Worm (Caenorhabditis elegans) whole organism, L4 larva: ENCODE data around the gene F13E9.15.

Experiments used
- D1046.2 ChIP-seq: fragments of 200-800 bp; sonication (Bioruptor generic); IDR thresholded peaks from 2 replicates; pipeline ENCODE4 v1.3.6; 2022; ENCODE audit warnings: missing genetic modification characterization, missing compliant biosample characterization
- F10B5.3 ChIP-seq: sonication (generic microtip); optimal IDR thresholded peaks from 2 replicates; lab custom pipeline; 2016; ENCODE audit warnings: mild to moderate bottlenecking, missing genetic modification characterization, missing compliant biosample characterization
- F26F4.8 ChIP-seq: fragments of 200-800 bp; sonication (Bioruptor generic); conservative IDR thresholded peaks from 2 replicates; pipeline ENCODE4 v1.3.6; 2022; ENCODE audit warnings: missing genetic modification characterization, missing compliant biosample characterization
- F37D6.2 ChIP-seq: sonication (generic microtip); optimal IDR thresholded peaks from 2 replicates; lab custom pipeline; 2016; ENCODE audit warnings: mild to moderate bottlenecking, missing genetic modification characterization, missing compliant biosample characterization
- F49E8.2 ChIP-seq: sonication (generic microtip); optimal IDR thresholded peaks from 2 replicates; lab custom pipeline; 2016; ENCODE audit warnings: missing compliant biosample characterization, mild to moderate bottlenecking, missing genetic modification characterization, borderline replicate concordance
- R02D3.7 ChIP-seq: fragments of 150-350 bp; sonication (generic microtip); optimal IDR thresholded peaks from 3 replicates; lab custom pipeline; 2014; ENCODE audit warnings: missing biosample characterization, missing genetic modification characterization
- T20F7.1 ChIP-seq: fragments of 200-800 bp; sonication (Bioruptor generic); optimal IDR thresholded peaks from 2 replicates; lab custom pipeline; 2018; ENCODE audit warnings: mild to moderate bottlenecking, missing genetic modification characterization, missing compliant biosample characterization
- T26A8.4 ChIP-seq: fragments of 200-800 bp; sonication (Bioruptor generic); IDR thresholded peaks from 2 replicates; pipeline ENCODE4 v1.3.6; 2022; ENCODE audit warnings: missing genetic modification characterization, missing compliant biosample characterization
- Y48G9A.11 ChIP-seq: fragments of 200-800 bp; sonication (Bioruptor generic); IDR thresholded peaks from 2 replicates; pipeline ENCODE4 v1.3.6; 2022; ENCODE audit warnings: missing genetic modification reagents, missing genetic modification characterization, missing compliant biosample characterization
- Y5F2A.4 ChIP-seq: fragments of 200-800 bp; sonication (Bioruptor generic); optimal IDR thresholded peaks from 2 replicates; lab custom pipeline; 2018; ENCODE audit warnings: mild to moderate bottlenecking, missing genetic modification characterization, missing compliant biosample characterization
- Y75B8A.6 ChIP-seq: fragments of 200-800 bp; sonication (Bioruptor generic); IDR thresholded peaks from 2 replicates; pipeline ENCODE4 v1.3.6; 2022; ENCODE audit warnings: missing genetic modification reagents, missing genetic modification characterization, missing compliant biosample characterization
- aly-2 ChIP-seq: sonication (generic microtip); optimal IDR thresholded peaks from 2 replicates; lab custom pipeline; 2018; ENCODE audit warnings: missing biosample characterization, missing genetic modification characterization
- ama-1 ChIP-seq: fragments of 150-350 bp; optimal IDR thresholded peaks from 2 replicates; lab custom pipeline; 2014; ENCODE audit warnings: inconsistent platforms, mixed read lengths
- ceh-28 ChIP-seq: fragments of 150-350 bp; optimal IDR thresholded peaks from 2 replicates; lab custom pipeline; 2014; ENCODE audit warnings: missing biosample characterization, missing genetic modification reagents, missing genetic modification characterization
- ceh-32 ChIP-seq: sonication (generic microtip); optimal IDR thresholded peaks from 2 replicates; lab custom pipeline; 2016; ENCODE audit warnings: mild to moderate bottlenecking, missing genetic modification characterization, missing compliant biosample characterization; ENCODE audit not compliant: poor library complexity
- ceh-82 ChIP-seq: sonication (generic microtip); optimal IDR thresholded peaks from 2 replicates; lab custom pipeline; 2017; ENCODE audit warnings: missing biosample characterization, missing genetic modification characterization
- daf-8 ChIP-seq: fragments of 200-800 bp; sonication (Bioruptor generic); IDR thresholded peaks from 2 replicates; pipeline ENCODE4 v1.3.6; 2022; ENCODE audit warnings: missing genetic modification characterization, missing compliant biosample characterization
- dmd-9 ChIP-seq: fragments of 200-800 bp; sonication (Bioruptor generic); IDR thresholded peaks from 2 replicates; pipeline ENCODE4 v1.3.6; 2022; ENCODE audit warnings: missing genetic modification reagents, missing genetic modification characterization, missing compliant biosample characterization
- duxl-1 ChIP-seq: sonication (generic microtip); optimal IDR thresholded peaks from 2 replicates; lab custom pipeline; 2016; ENCODE audit warnings: mild to moderate bottlenecking, missing genetic modification characterization, moderate library complexity, missing compliant biosample characterization; ENCODE audit not compliant: poor library complexity
- egl-43 ChIP-seq: fragments of 200-800 bp; sonication (Bioruptor generic); IDR thresholded peaks from 2 replicates; pipeline ENCODE4 v1.3.6; 2022; ENCODE audit warnings: missing genetic modification reagents, missing genetic modification characterization, missing compliant biosample characterization
- gei-8 ChIP-seq: fragments of 200-800 bp; sonication (Bioruptor generic); optimal IDR thresholded peaks from 2 replicates; lab custom pipeline; 2018; ENCODE audit warnings: mild to moderate bottlenecking, missing genetic modification characterization, missing compliant biosample characterization
- hif-1 ChIP-seq, 2 experiments: sonication (generic microtip); optimal IDR thresholded peaks; 2 replicates each; lab custom pipeline; 2016 to 2017; ENCODE audit warnings: missing compliant biosample characterization in 2 of 2, missing genetic modification characterization in 2 of 2, missing genetic modification reagents in 2 of 2, missing genotype in 2 of 2, mild to moderate bottlenecking in 1 of 2
- hlh-11 ChIP-seq: fragments of 200-800 bp; sonication (Bioruptor generic); optimal IDR thresholded peaks from 2 replicates; lab custom pipeline; 2018; ENCODE audit warnings: mild to moderate bottlenecking, missing genetic modification characterization, missing compliant biosample characterization
- hlh-30 ChIP-seq: sonication (generic microtip); optimal IDR thresholded peaks from 2 replicates; lab custom pipeline; 2017; ENCODE audit warnings: antibody characterized with exemption, mild to moderate bottlenecking, missing genetic modification characterization, missing compliant biosample characterization; ENCODE audit not compliant: insufficient read depth
- lin-1 ChIP-seq: fragments of 200-800 bp; sonication (Bioruptor generic); IDR thresholded peaks from 2 replicates; pipeline ENCODE4 v1.3.6; 2022; ENCODE audit warnings: missing genetic modification reagents, missing genetic modification characterization, missing compliant biosample characterization
- lin-29 ChIP-seq: fragments of 200-800 bp; sonication (Bioruptor generic); IDR thresholded peaks from 2 replicates; pipeline ENCODE4 v1.3.6; 2022; ENCODE audit warnings: missing genetic modification reagents, missing genetic modification characterization, missing compliant biosample characterization
- lin-38 ChIP-seq: fragments of 200-800 bp; sonication (Bioruptor generic); IDR thresholded peaks from 2 replicates; pipeline ENCODE4 v1.3.6; 2022; ENCODE audit warnings: missing genetic modification reagents, missing genetic modification characterization, missing compliant biosample characterization
- lir-3 ChIP-seq: sonication (generic microtip); optimal IDR thresholded peaks from 2 replicates; lab custom pipeline; 2016; ENCODE audit warnings: mild to moderate bottlenecking, missing genetic modification characterization, missing compliant biosample characterization
- madf-5 ChIP-seq, 2 experiments: fragments of 200-800 bp; sonication (Bioruptor generic); IDR thresholded peaks; 2 replicates each; pipeline ENCODE4 v1.3.6; 2022; ENCODE audit warnings: missing compliant biosample characterization in 2 of 2, missing genetic modification characterization in 2 of 2
- madf-9 ChIP-seq: fragments of 200-800 bp; sonication (Bioruptor generic); conservative IDR thresholded peaks from 2 replicates; pipeline ENCODE4 v1.3.6; 2022; ENCODE audit warnings: missing genetic modification reagents, missing genetic modification characterization, missing compliant biosample characterization
- mdl-1 ChIP-seq, 2 experiments: fragments of 150-350 bp in 1 of 2; sonication (generic microtip) in 1 of 2; optimal IDR thresholded peaks; 2 replicates each; lab custom pipeline; 2014 to 2017; ENCODE audit warnings: missing biosample characterization in 2 of 2, missing genetic modification characterization in 2 of 2
- mdt-29 ChIP-seq: fragments of 200-800 bp; sonication (Bioruptor generic); IDR thresholded peaks from 2 replicates; pipeline ENCODE4 v1.3.6; 2022; ENCODE audit warnings: missing genetic modification reagents, missing genetic modification characterization, missing compliant biosample characterization
- mes-2 ChIP-seq: sonication (generic microtip); optimal IDR thresholded peaks from 2 replicates; lab custom pipeline; 2016; ENCODE audit warnings: missing genotype, mild to moderate bottlenecking, missing genetic modification characterization, missing compliant biosample characterization; ENCODE audit not compliant: poor library complexity, severe bottlenecking
- mxl-3 ChIP-seq: fragments of 200-800 bp; sonication (Bioruptor generic); optimal IDR thresholded peaks from 2 replicates; lab custom pipeline; 2018; ENCODE audit warnings: mild to moderate bottlenecking, missing genetic modification characterization, missing compliant biosample characterization
- nhr-111 ChIP-seq: fragments of 200-800 bp; sonication (Bioruptor generic); optimal IDR thresholded peaks from 2 replicates; lab custom pipeline; 2018; ENCODE audit warnings: mild to moderate bottlenecking, missing genetic modification characterization, missing compliant biosample characterization
- nhr-237 ChIP-seq: sonication (generic microtip); optimal IDR thresholded peaks from 2 replicates; lab custom pipeline; 2017; ENCODE audit warnings: missing biosample characterization, missing genetic modification characterization
- nhr-76 ChIP-seq: fragments of 150-350 bp; optimal IDR thresholded peaks from 2 replicates; lab custom pipeline; 2014; ENCODE audit warnings: missing biosample characterization, missing genetic modification characterization
- nhr-77 ChIP-seq: fragments of 150-350 bp; optimal IDR thresholded peaks from 2 replicates; lab custom pipeline; 2014; ENCODE audit warnings: missing biosample characterization, missing genetic modification characterization
- pha-4 ChIP-seq, 2 experiments: fragments of 150-350 bp in 1 of 2; fragments of 200-800 bp in 1 of 2; sonication (Bioruptor generic) in 1 of 2; IDR thresholded peaks in 1 of 2; optimal IDR thresholded peaks in 1 of 2; 2 replicates each; pipeline versions ENCODE4 v1.3.6 to Lab custom; 2014 to 2022; ENCODE audit warnings: missing genetic modification characterization in 2 of 2, missing genetic modification reagents in 2 of 2, missing biosample characterization in 1 of 2, missing compliant biosample characterization in 1 of 2
- pqm-1 ChIP-seq: sonication (generic microtip); optimal IDR thresholded peaks from 2 replicates; lab custom pipeline; 2017; ENCODE audit warnings: missing biosample characterization, missing genetic modification characterization
- saeg-2 ChIP-seq: fragments of 200-800 bp; sonication (Bioruptor generic); IDR thresholded peaks from 2 replicates; pipeline ENCODE4 v1.3.6; 2022; ENCODE audit warnings: missing genetic modification reagents, missing genetic modification characterization, missing compliant biosample characterization
- sdz-12 ChIP-seq: fragments of 200-800 bp; sonication (Bioruptor generic); optimal IDR thresholded peaks from 2 replicates; lab custom pipeline; 2018; ENCODE audit warnings: mild to moderate bottlenecking, missing genetic modification characterization, missing compliant biosample characterization
- set-16 ChIP-seq: fragments of 200-800 bp; sonication (Bioruptor generic); IDR thresholded peaks from 2 replicates; pipeline ENCODE4 v1.3.6; 2022; ENCODE audit warnings: missing genetic modification reagents, missing genetic modification characterization, missing compliant biosample characterization
- snpc-1.2 ChIP-seq: fragments of 200-800 bp; sonication (Bioruptor generic); IDR thresholded peaks from 2 replicates; pipeline ENCODE4 v1.3.6; 2022; ENCODE audit warnings: missing genetic modification reagents, missing genetic modification characterization, missing compliant biosample characterization
- snpc-4 ChIP-seq: fragments of 150-350 bp; optimal IDR thresholded peaks from 2 replicates; lab custom pipeline; 2014; ENCODE audit warnings: missing biosample characterization, missing genetic modification characterization
- tra-1 ChIP-seq: fragments of 200-800 bp; sonication (Bioruptor generic); IDR thresholded peaks from 2 replicates; pipeline ENCODE4 v1.3.6; 2022; ENCODE audit warnings: missing genetic modification reagents, missing genetic modification characterization, missing compliant biosample characterization
- vab-7 ChIP-seq: fragments of 200-800 bp; sonication (Bioruptor generic); IDR thresholded peaks from 2 replicates; pipeline ENCODE4 v1.3.6; 2022; ENCODE audit warnings: missing genetic modification reagents, missing genetic modification characterization, missing compliant biosample characterization
- zfp-2 ChIP-seq: sonication (generic microtip); optimal IDR thresholded peaks from 2 replicates; lab custom pipeline; 2016; ENCODE audit warnings: mild to moderate bottlenecking, missing genetic modification characterization, missing compliant biosample characterization
- zip-11 ChIP-seq: fragments of 200-800 bp; sonication (Bioruptor generic); IDR thresholded peaks from 2 replicates; pipeline ENCODE4 v1.3.6; 2022; ENCODE audit warnings: missing genetic modification characterization, missing compliant biosample characterization

Gene F13E9.15

ce11 chrIV:10918877-10919560, 29.3 kb upstream of the F13E9.15 start (continued):
- TF ChIP-seq tra-1 (GFP tag; lab: Robert Waterston, UW) (no peak), madf-9 (GFP tag; lab: Robert Waterston, UW) (no peak), Y5F2A.4 (GFP tag; lab: Kevin White, UChicago) (no peak), nhr-77 (tag; lab: Kevin White, UChicago) (peak; percentile 53), mdl-1 (tag; optimal IDR thresholded peaks at IDR 0.05; lab: Kevin White, UChicago) (peak; percentile 25 to 90), nhr-76 (tag; lab: Kevin White, UChicago) (no peak), vab-7 (GFP tag; lab: Robert Waterston, UW) (peak; percentile 39; the same call in 1 of the 2 replicates), hif-1 (tag; optimal IDR thresholded peaks at IDR 0.05; lab: Kevin White, UChicago) (peak; percentile 89 to 99), Y75B8A.6 (no peak), zip-11 (GFP tag; lab: Robert Waterston, UW) (no peak), mes-2 (tag; lab: Kevin White, UChicago) (peak; percentile 66), mxl-3 (peak; percentile 89), F37D6.2 (tag; lab: Kevin White, UChicago) (peak; percentile 31), gei-8 (no peak), ceh-32 (tag; lab: Kevin White, UChicago) (no peak), nhr-111 (GFP tag; lab: Kevin White, UChicago) (no peak), duxl-1 (tag; lab: Kevin White, UChicago) (peak; percentile 42), hlh-11 (tag; lab: Kevin White, UChicago) (peak; percentile 93), zfp-2 (tag; lab: Kevin White, UChicago) (no peak), ceh-82 (tag; lab: Kevin White, UChicago) (no peak), D1046.2 (no peak), ama-1 (lab: Kevin White, UChicago) (peak; percentile 76), lir-3 (tag; lab: Kevin White, UChicago) (no peak), R02D3.7 (tag; lab: Kevin White, UChicago) (no peak), mdt-29 (GFP tag; lab: Robert Waterston, UW) (no peak), T20F7.1 (GFP tag; lab: Kevin White, UChicago) (peak; percentile 56), snpc-1.2 (GFP tag; lab: Robert Waterston, UW) (0 out of 2 replicates have a peak, but pooled peaks have one; percentile 44), pqm-1 (tag; lab: Kevin White, UChicago) (peak; percentile 3), hlh-30 (tag; lab: Kevin White, UChicago) (peak; percentile 96), lin-38 (GFP tag; lab: Robert Waterston, UW) (peak; percentile 87), F49E8.2 (tag; lab: Kevin White, UChicago) (no peak), set-16 (no peak), sdz-12 (GFP tag; lab: Kevin White, UChicago) (no peak), snpc-4 (tag; lab: Kevin White, UChicago) (no peak), lin-29 (GFP tag; lab: Robert Waterston, UW) (no peak), ceh-28 (tag; lab: Kevin White, UChicago) (no peak), aly-2 (tag; lab: Kevin White, UChicago) (no peak), egl-43 (no peak), pha-4 (GFP tag; IDR thresholded peaks at IDR 0.05; lab: Robert Waterston, UW) (no peak), pha-4 (tag; optimal IDR thresholded peaks at IDR 0.05; lab: Kevin White, UChicago) (peak; percentile 74), F26F4.8 (no peak), nhr-237 (tag; lab: Kevin White, UChicago) (no peak), daf-8 (GFP tag; lab: Robert Waterston, UW) (no peak), F10B5.3 (no peak), lin-1 (GFP tag; lab: Robert Waterston, UW) (peak; percentile 48; the same call in 1 of the 2 replicates), Y48G9A.11 (no peak), madf-5 (GFP tag; IDR thresholded peaks at IDR 0.05; lab: Robert Waterston, UW) (no peak), T26A8.4 (GFP tag; lab: Robert Waterston, UW) (0 out of 2 replicates have a peak, but pooled peaks have one; percentile 39), dmd-9 (GFP tag; lab: Robert Waterston, UW) (no peak), saeg-2 (no peak)
